Fruit fly (Drosophila melanogaster) whole organism, prepupa: ENCODE results near the gene Oscillin.
A peak's percentile ranks its signal among the peaks of the same experiment; 100 is the strongest.

Source experiments
- CG10669 ChIP-seq: fragments of 200-800 bp; sonication (Bioruptor generic); optimal IDR thresholded peaks from 3 replicates; lab custom pipeline; 2018; ENCODE audit warnings: missing biosample characterization, mild to moderate bottlenecking, missing genetic modification characterization, moderate library complexity
- CG11294 ChIP-seq: fragments of 200-800 bp; sonication (Bioruptor generic); IDR thresholded peaks from 2 replicates; pipeline ENCODE4 v1.3.6; 2022; ENCODE audit warnings: missing biosample characterization, missing genetic modification characterization
- CG11762 ChIP-seq: fragments of 200-800 bp; sonication (Bioruptor generic); optimal IDR thresholded peaks from 3 replicates; lab custom pipeline; 2016; ENCODE audit warnings: missing biosample characterization, missing genetic modification characterization; ENCODE audit not compliant: insufficient read depth
- CG11902 ChIP-seq: fragments of 200-800 bp; sonication (Bioruptor generic); optimal IDR thresholded peaks from 3 replicates; lab custom pipeline; 2016; ENCODE audit warnings: missing biosample characterization, missing genetic modification characterization
- CG15336 ChIP-seq: fragments of 200-800 bp; sonication (Bioruptor generic); IDR thresholded peaks from 2 replicates; pipeline ENCODE4 v1.3.6; 2022; ENCODE audit warnings: missing biosample characterization, missing genetic modification characterization
- CG16779 ChIP-seq: fragments of 200-800 bp; sonication (Bioruptor generic); optimal IDR thresholded peaks from 3 replicates; lab custom pipeline; 2017; ENCODE audit warnings: missing biosample characterization, mild to moderate bottlenecking, missing genetic modification characterization
- CG3032 ChIP-seq: fragments of 200-800 bp; optimal IDR thresholded peaks from 2 replicates; lab custom pipeline; 2019; ENCODE audit warnings: missing biosample characterization, mild to moderate bottlenecking, missing genetic modification characterization, moderate library complexity
- CG31627 ChIP-seq: fragments of 200-800 bp; sonication (Bioruptor generic); optimal IDR thresholded peaks from 3 replicates; lab custom pipeline; 2016; ENCODE audit warnings: missing biosample characterization, missing genetic modification characterization
- CG32006 ChIP-seq: fragments of 200-800 bp; sonication (Bioruptor generic); optimal IDR thresholded peaks from 3 replicates; lab custom pipeline; 2017; ENCODE audit warnings: missing biosample characterization, mild to moderate bottlenecking, missing genetic modification characterization
- CG34406 ChIP-seq: fragments of 200-800 bp; sonication (Bioruptor generic); optimal IDR thresholded peaks from 3 replicates; lab custom pipeline; 2016; ENCODE audit warnings: missing biosample characterization, missing genetic modification characterization
- CG4318 ChIP-seq: fragments of 200-800 bp; sonication (Bioruptor generic); optimal IDR thresholded peaks from 3 replicates; lab custom pipeline; 2017; ENCODE audit warnings: missing biosample characterization, mild to moderate bottlenecking, missing genetic modification characterization
- CG6163 ChIP-seq: fragments of 200-800 bp; sonication (Bioruptor generic); IDR thresholded peaks from 3 replicates; pipeline ENCODE4 v1.3.6; 2022; ENCODE audit warnings: missing biosample characterization, missing genetic modification characterization
- CG6276 ChIP-seq: fragments of 200-800 bp; sonication (Bioruptor generic); optimal IDR thresholded peaks from 2 replicates; lab custom pipeline; 2017; ENCODE audit warnings: missing biosample characterization, mild to moderate bottlenecking, missing genetic modification characterization
- CG6792 ChIP-seq: fragments of 200-800 bp; sonication (Bioruptor generic); optimal IDR thresholded peaks from 3 replicates; lab custom pipeline; 2016; ENCODE audit warnings: missing biosample characterization, missing genetic modification characterization
- CG6808 ChIP-seq: fragments of 200-800 bp; sonication (Bioruptor generic); optimal IDR thresholded peaks from 3 replicates; lab custom pipeline; 2017; ENCODE audit warnings: missing biosample characterization, missing genetic modification characterization, mild to moderate bottlenecking, moderate library complexity, missing genetic modification reagents
- CG6854 ChIP-seq: fragments of 200-800 bp; sonication (Bioruptor generic); optimal IDR thresholded peaks from 2 replicates; lab custom pipeline; 2017; ENCODE audit warnings: missing biosample characterization, mild to moderate bottlenecking, missing genetic modification characterization
- CG7368 ChIP-seq: fragments of 200-800 bp; sonication (Bioruptor generic); optimal IDR thresholded peaks from 3 replicates; lab custom pipeline; 2016; ENCODE audit warnings: missing biosample characterization, missing genetic modification characterization
- CG8119 ChIP-seq: fragments of 200-800 bp; sonication (Bioruptor generic); IDR thresholded peaks from 3 replicates; pipeline ENCODE4 v1.3.6; 2022; ENCODE audit warnings: missing biosample characterization, missing genetic modification characterization
- CG9139 ChIP-seq: fragments of 200-800 bp; sonication (Bioruptor generic); optimal IDR thresholded peaks from 3 replicates; lab custom pipeline; 2017; ENCODE audit warnings: missing biosample characterization, mild to moderate bottlenecking, missing genetic modification characterization
- Eip75B ChIP-seq: fragments of 200-800 bp; sonication (Bioruptor generic); optimal IDR thresholded peaks from 3 replicates; lab custom pipeline; 2016; ENCODE audit warnings: missing biosample characterization, missing genetic modification characterization
- Eip78C ChIP-seq: fragments of 200-800 bp; sonication (Bioruptor generic); peaks from one replicate; lab custom pipeline; 2016; ENCODE audit warnings: missing biosample characterization, missing genetic modification characterization
- Eip93F ChIP-seq: fragments of 200-800 bp; sonication (Bioruptor generic); optimal IDR thresholded peaks from 2 replicates; lab custom pipeline; 2016; ENCODE audit warnings: missing biosample characterization, mild to moderate bottlenecking, missing genetic modification characterization
- Ets21C ChIP-seq: fragments of 200-800 bp; sonication (Bioruptor generic); optimal IDR thresholded peaks from 3 replicates; lab custom pipeline; 2016; ENCODE audit warnings: missing biosample characterization, missing genetic modification characterization
- Ets96B ChIP-seq: fragments of 200-800 bp; optimal IDR thresholded peaks from 2 replicates; lab custom pipeline; 2019; ENCODE audit warnings: missing biosample characterization, mild to moderate bottlenecking, missing genetic modification characterization, moderate library complexity
- Gug ChIP-seq: fragments of 200-800 bp; sonication (Bioruptor generic); IDR thresholded peaks from 2 replicates; pipeline ENCODE4 v1.3.6; 2022; ENCODE audit warnings: missing biosample characterization, missing genetic modification characterization
- Hr38 ChIP-seq: sonication (Bioruptor generic); optimal IDR thresholded peaks from 2 replicates; lab custom pipeline; 2016; ENCODE audit warnings: missing biosample characterization, missing genetic modification characterization
- Hr4 ChIP-seq: fragments of 200-800 bp; sonication (Bioruptor generic); optimal IDR thresholded peaks from 3 replicates; lab custom pipeline; 2016; ENCODE audit warnings: missing biosample characterization, missing genetic modification characterization
- Met ChIP-seq: fragments of 200-800 bp; sonication (Bioruptor generic); optimal IDR thresholded peaks from 3 replicates; lab custom pipeline; 2016; ENCODE audit warnings: missing biosample characterization, missing genetic modification characterization
- OdsH ChIP-seq: fragments of 200-800 bp; sonication (Bioruptor generic); optimal IDR thresholded peaks from 3 replicates; lab custom pipeline; 2016; ENCODE audit warnings: missing biosample characterization, missing genetic modification characterization
- Sox102F ChIP-seq: fragments of 200-800 bp; sonication (Bioruptor generic); optimal IDR thresholded peaks from 2 replicates; lab custom pipeline; 2016; ENCODE audit warnings: missing biosample characterization, mild to moderate bottlenecking, missing genetic modification characterization
- Sox14 ChIP-seq: fragments of 200-800 bp; sonication (Bioruptor generic); optimal IDR thresholded peaks from 3 replicates; lab custom pipeline; 2016; ENCODE audit warnings: missing biosample characterization, missing genetic modification characterization
- Sox15 ChIP-seq: fragments of 200-800 bp; sonication (Bioruptor generic); optimal IDR thresholded peaks from 3 replicates; lab custom pipeline; 2016; ENCODE audit warnings: missing biosample characterization, missing genetic modification characterization
- achi ChIP-seq: fragments of 200-800 bp; sonication (Bioruptor generic); optimal IDR thresholded peaks from 3 replicates; lab custom pipeline; 2016; ENCODE audit warnings: missing biosample characterization, missing genetic modification characterization
- acj6 ChIP-seq: fragments of 200-800 bp; sonication (Bioruptor generic); optimal IDR thresholded peaks from 3 replicates; lab custom pipeline; 2016; ENCODE audit warnings: missing biosample characterization, missing genetic modification characterization
- cyc ChIP-seq: fragments of 200-800 bp; sonication (Bioruptor generic); optimal IDR thresholded peaks from 3 replicates; lab custom pipeline; 2016; ENCODE audit warnings: missing biosample characterization, missing genetic modification characterization
- dac ChIP-seq: fragments of 200-800 bp; sonication (Bioruptor generic); optimal IDR thresholded peaks from 2 replicates; lab custom pipeline; 2017; ENCODE audit warnings: missing biosample characterization, mild to moderate bottlenecking, missing genetic modification characterization
- dsx ChIP-seq: fragments of 200-800 bp; optimal IDR thresholded peaks from 3 replicates; lab custom pipeline; 2019; ENCODE audit warnings: missing biosample characterization, mild to moderate bottlenecking, missing genetic modification characterization, moderate library complexity; ENCODE audit not compliant: poor library complexity, severe bottlenecking
- eg ChIP-seq: fragments of 200-800 bp; sonication (Bioruptor generic); IDR thresholded peaks from 3 replicates; pipeline ENCODE4 v1.3.6; 2022; ENCODE audit warnings: missing biosample characterization, missing genetic modification characterization
- esn ChIP-seq: fragments of 200-800 bp; sonication (Bioruptor generic); optimal IDR thresholded peaks from 2 replicates; lab custom pipeline; 2016; ENCODE audit warnings: missing biosample characterization, mild to moderate bottlenecking, missing genetic modification characterization, moderate library complexity
- fd59A ChIP-seq: fragments of 200-800 bp; sonication (Bioruptor generic); optimal IDR thresholded peaks from 2 replicates; lab custom pipeline; 2017; ENCODE audit warnings: missing biosample characterization, mild to moderate bottlenecking, missing genetic modification characterization, missing genetic modification reagents
- lz ChIP-seq: fragments of 200-800 bp; sonication (Bioruptor generic); optimal IDR thresholded peaks from 3 replicates; lab custom pipeline; 2016; ENCODE audit warnings: missing biosample characterization, missing genetic modification characterization
- salr ChIP-seq, 2 experiments: fragments of 200-800 bp; sonication (Bioruptor generic); optimal IDR thresholded peaks; 3 replicates each; lab custom pipeline; 2016 to 2018; ENCODE audit warnings: missing biosample characterization in 2 of 2, missing genetic modification characterization in 2 of 2, mild to moderate bottlenecking in 1 of 2
- spab ChIP-seq: fragments of 200-800 bp; sonication (Bioruptor generic); optimal IDR thresholded peaks from 2 replicates; lab custom pipeline; 2017; ENCODE audit warnings: missing biosample characterization, mild to moderate bottlenecking, missing genetic modification characterization, missing genetic modification reagents
- topi ChIP-seq: fragments of 200-800 bp; sonication (Bioruptor generic); optimal IDR thresholded peaks from 3 replicates; lab custom pipeline; 2016; ENCODE audit warnings: missing biosample characterization, missing genetic modification characterization
- vri ChIP-seq: fragments of 200-800 bp; sonication (Bioruptor generic); optimal IDR thresholded peaks from 3 replicates; lab custom pipeline; 2016; ENCODE audit warnings: missing biosample characterization, mild to moderate bottlenecking, missing genetic modification characterization

Gene Oscillin

DNA sequence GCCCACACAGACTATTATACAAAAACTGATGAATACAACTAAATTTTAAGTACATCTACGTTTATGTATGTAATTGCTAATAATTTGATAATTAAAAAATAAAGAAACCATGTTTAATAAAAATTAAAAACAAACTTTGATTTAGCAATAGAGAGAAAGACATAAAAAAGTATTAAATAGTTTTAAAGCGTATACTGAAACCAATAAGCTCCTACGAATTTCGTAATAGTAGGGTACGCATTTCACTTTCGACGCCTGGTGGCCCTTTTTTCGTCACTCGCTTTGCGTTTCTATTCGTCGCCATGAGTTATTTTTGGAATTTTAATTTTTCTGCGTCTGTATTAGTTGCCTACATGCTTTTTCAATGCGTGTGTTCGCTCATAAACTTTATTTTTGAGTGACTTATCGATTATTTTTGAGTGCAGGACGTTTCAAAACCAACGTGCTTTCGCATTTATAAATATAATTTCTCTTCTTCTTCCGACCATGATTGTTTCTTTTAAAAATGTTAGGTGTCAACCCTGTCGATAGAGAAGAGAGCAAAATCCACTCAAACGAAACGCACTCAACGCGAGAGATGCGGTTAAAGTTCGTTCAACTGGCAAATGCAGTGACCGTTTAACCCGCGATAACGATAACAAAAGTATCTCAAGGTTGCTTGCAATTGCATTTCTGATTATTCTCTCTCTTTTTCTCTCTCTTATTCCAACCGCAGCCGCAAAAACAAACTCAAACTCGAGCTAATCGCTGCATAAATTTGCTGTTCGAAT is at the start of gene Oscillin (continued):
- TF ChIP-seq Ets96B (peak; percentile 81), Sox14 (GFP tag; lab: Kevin White, UChicago) (peak; percentile 38), Eip93F (GFP tag; lab: Kevin White, UChicago) (no peak), CG6792 (GFP tag; lab: Kevin White, UChicago) (peak; percentile 68), CG34406 (GFP tag; lab: Kevin White, UChicago) (peak; percentile 65), Sox102F (GFP tag; lab: Kevin White, UChicago) (peak; percentile 36), CG6163 (peak; percentile 79), CG16779 (tag; lab: Kevin White, UChicago) (peak; percentile 22), CG6854 (GFP tag; lab: Kevin White, UChicago) (peak; percentile 51), esn (peak; percentile 53)

DNA sequence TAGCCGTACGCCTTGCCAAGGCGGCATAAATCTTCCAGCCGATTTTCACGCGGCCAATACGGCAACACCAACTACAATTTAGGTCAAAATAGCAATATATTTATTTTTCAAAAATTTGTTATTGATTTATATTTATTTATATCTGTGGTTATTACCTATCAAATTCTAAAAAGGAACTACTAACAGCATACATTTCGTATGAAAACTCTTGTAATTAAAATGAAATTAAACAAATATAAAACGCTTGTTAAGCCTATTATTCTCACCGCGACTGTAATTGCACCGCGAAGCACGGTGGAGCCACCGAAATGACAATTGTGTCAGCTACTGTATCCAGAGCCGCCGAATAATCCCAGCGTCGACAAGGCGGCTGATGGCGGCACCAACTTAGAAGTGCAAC is 47.4 kb upstream of the Oscillin start:
- TF ChIP-seq Ets96B (peak; percentile 24), CG8119 (GFP tag; lab: Robert Waterston, UW) (peak; percentile 36; the same call in 1 of the 3 replicates), CG15336 (GFP tag; lab: Robert Waterston, UW) (0 out of 2 replicates have a peak, but pooled peaks have one; percentile 35), Eip78C (GFP tag; lab: Kevin White, UChicago) (peak; percentile 69), CG9139 (GFP tag; lab: Kevin White, UChicago) (no peak), Eip75B (GFP tag; lab: Kevin White, UChicago) (no peak), Hr38 (GFP tag; lab: Kevin White, UChicago) (no peak), CG31627 (no peak), eg (GFP tag; lab: Robert Waterston, UW) (0 out of 3 replicates have a peak, but pooled peaks have one; percentile 20), CG32006 (GFP tag; lab: Kevin White, UChicago) (peak; percentile 23), Sox15 (GFP tag; lab: Kevin White, UChicago) (no peak)

DNA sequence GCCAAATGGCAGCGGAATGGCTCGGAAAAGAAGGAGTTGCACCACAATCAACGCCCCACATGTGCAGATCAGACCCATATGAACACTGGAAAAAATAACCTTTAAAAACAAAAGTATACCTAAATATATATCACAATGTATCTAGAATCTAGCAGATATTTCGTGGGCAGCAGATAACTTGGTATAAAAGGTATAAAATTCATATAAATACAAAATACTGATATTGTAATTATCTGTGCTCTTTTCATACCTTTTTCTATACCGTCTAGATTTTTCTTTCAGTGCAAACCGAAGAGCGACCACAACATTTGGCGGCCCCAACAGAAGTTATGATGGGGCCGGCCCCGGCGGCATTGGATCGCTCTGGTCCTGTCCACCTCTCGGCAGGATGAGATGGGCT is 45.6 kb upstream of the Oscillin start:
- TF ChIP-seq dsx (GFP tag; lab: Kevin White, UChicago) = peak; percentile 63
- TF ChIP-seq Met (GFP tag; lab: Kevin White, UChicago) = peak; percentile 82
- peak; percentile 54 for TF ChIP-seq CG31627
- TF ChIP-seq achi (GFP tag; lab: Kevin White, UChicago) = peak; percentile 57
- TF ChIP-seq Eip78C (GFP tag; lab: Kevin White, UChicago) = peak; percentile 87
- no peak for TF ChIP-seq dac (GFP tag; lab: Kevin White, UChicago)
- peak; percentile 69 for TF ChIP-seq CG3032 (tag; lab: Kevin White, UChicago)
- no peak for TF ChIP-seq Gug (GFP tag; lab: Robert Waterston, UW)
- TF ChIP-seq CG11902 = no peak
- TF ChIP-seq Sox15 (GFP tag; lab: Kevin White, UChicago) = peak; percentile 14
- TF ChIP-seq OdsH (GFP tag; lab: Kevin White, UChicago) = peak; percentile 42
- TF ChIP-seq CG11762 (GFP tag; lab: Kevin White, UChicago) = no peak
- TF ChIP-seq acj6 (GFP tag; lab: Kevin White, UChicago) = peak; percentile 58
- TF ChIP-seq CG6808 (GFP tag; lab: Kevin White, UChicago) = peak; percentile 70
- TF ChIP-seq CG11294 (GFP tag; lab: Robert Waterston, UW) = no peak
- TF ChIP-seq Sox14 (GFP tag; lab: Kevin White, UChicago) = peak; percentile 52
- TF ChIP-seq Hr4 (GFP tag; lab: Kevin White, UChicago) = peak; percentile 24
- peak; percentile 46 for TF ChIP-seq CG10669
- peak; percentile 76 for TF ChIP-seq lz (GFP tag; lab: Kevin White, UChicago)
- TF ChIP-seq Ets21C (GFP tag; lab: Kevin White, UChicago) = peak; percentile 45
- peak; percentile 61 for TF ChIP-seq cyc (GFP tag; lab: Kevin White, UChicago)
- TF ChIP-seq vri (GFP tag; lab: Kevin White, UChicago) = peak; percentile 70
- TF ChIP-seq fd59A = peak; percentile 55
- no peak for TF ChIP-seq Hr38 (GFP tag; lab: Kevin White, UChicago)
- TF ChIP-seq CG6276 (GFP tag; lab: Kevin White, UChicago) = no peak
- TF ChIP-seq CG32006 (GFP tag; lab: Kevin White, UChicago) = peak; percentile 53
- TF ChIP-seq spab (GFP tag; lab: Kevin White, UChicago) = peak; percentile 44
- no peak for TF ChIP-seq CG4318
- peak in 1 of 2 experiments; percentile 33 for TF ChIP-seq salr (GFP tag; optimal IDR thresholded peaks at IDR 0.05; lab: Kevin White, UChicago)
- TF ChIP-seq esn = peak; percentile 84
- TF ChIP-seq topi (GFP tag; lab: Kevin White, UChicago) = peak; percentile 67
- TF ChIP-seq Eip93F (GFP tag; lab: Kevin White, UChicago) = peak; percentile 35
- peak; percentile 10 for TF ChIP-seq CG7368 (GFP tag; lab: Kevin White, UChicago)
